Worm (Caenorhabditis elegans) whole organism, L4 larva: ENCODE data around the gene tyr-1.

Experiments used
- D1046.2 ChIP-seq: fragments of 200-800 bp; sonication (Bioruptor generic); IDR thresholded peaks from 2 replicates; pipeline ENCODE4 v1.3.6; 2022; ENCODE audit warnings: missing genetic modification characterization, missing compliant biosample characterization
- R02D3.7 ChIP-seq: fragments of 150-350 bp; sonication (generic microtip); optimal IDR thresholded peaks from 3 replicates; lab custom pipeline; 2014; ENCODE audit warnings: missing biosample characterization, missing genetic modification characterization
- T20F7.1 ChIP-seq: fragments of 200-800 bp; sonication (Bioruptor generic); optimal IDR thresholded peaks from 2 replicates; lab custom pipeline; 2018; ENCODE audit warnings: mild to moderate bottlenecking, missing genetic modification characterization, missing compliant biosample characterization
- Y75B8A.6 ChIP-seq: fragments of 200-800 bp; sonication (Bioruptor generic); IDR thresholded peaks from 2 replicates; pipeline ENCODE4 v1.3.6; 2022; ENCODE audit warnings: missing genetic modification reagents, missing genetic modification characterization, missing compliant biosample characterization
- ZK337.2 ChIP-seq: fragments of 200-800 bp; sonication (Bioruptor generic); IDR thresholded peaks from 2 replicates; pipeline ENCODE4 v1.3.6; 2022; ENCODE audit warnings: missing genetic modification reagents, missing genetic modification characterization, missing compliant biosample characterization
- aha-1 ChIP-seq: fragments of 150-350 bp; peaks from one replicate; lab custom pipeline; 2014; ENCODE audit warnings: missing biosample characterization, missing genetic modification characterization
- aly-2 ChIP-seq: sonication (generic microtip); optimal IDR thresholded peaks from 2 replicates; lab custom pipeline; 2018; ENCODE audit warnings: missing biosample characterization, missing genetic modification characterization
- arid-1 ChIP-seq: fragments of 200-800 bp; sonication (Bioruptor generic); conservative IDR thresholded peaks from 2 replicates; pipeline ENCODE4 v1.3.6; 2022; ENCODE audit warnings: missing genetic modification reagents, missing genetic modification characterization, missing compliant biosample characterization
- attf-4 ChIP-seq: sonication (generic microtip); optimal IDR thresholded peaks from 3 replicates; lab custom pipeline; 2017; ENCODE audit warnings: missing biosample characterization, missing genetic modification characterization
- ceh-20 ChIP-seq: fragments of 200-800 bp; sonication (Bioruptor generic); IDR thresholded peaks from 2 replicates; pipeline ENCODE4 v1.3.6; 2022; ENCODE audit warnings: missing genetic modification reagents, missing genetic modification characterization, missing compliant biosample characterization
- ceh-62 ChIP-seq: sonication (generic microtip); optimal IDR thresholded peaks from 2 replicates; lab custom pipeline; 2017; ENCODE audit warnings: missing biosample characterization, missing genetic modification characterization
- ceh-82 ChIP-seq: sonication (generic microtip); optimal IDR thresholded peaks from 2 replicates; lab custom pipeline; 2017; ENCODE audit warnings: missing biosample characterization, missing genetic modification characterization
- daf-19 ChIP-seq: fragments of 200-800 bp; sonication (Bioruptor generic); conservative IDR thresholded peaks from 2 replicates; pipeline ENCODE4 v1.3.6; 2022; ENCODE audit warnings: missing genetic modification characterization, missing compliant biosample characterization
- daf-8 ChIP-seq: fragments of 200-800 bp; sonication (Bioruptor generic); IDR thresholded peaks from 2 replicates; pipeline ENCODE4 v1.3.6; 2022; ENCODE audit warnings: missing genetic modification characterization, missing compliant biosample characterization
- dmd-6 ChIP-seq: fragments of 200-800 bp; sonication (Bioruptor generic); IDR thresholded peaks from 2 replicates; pipeline ENCODE4 v1.3.6; 2022; ENCODE audit warnings: missing genetic modification reagents, missing genetic modification characterization, missing compliant biosample characterization
- dmd-8 ChIP-seq: fragments of 200-800 bp; sonication (Bioruptor generic); IDR thresholded peaks from 2 replicates; pipeline ENCODE4 v1.3.6; 2022; ENCODE audit warnings: missing genetic modification characterization, missing compliant biosample characterization
- dmd-9 ChIP-seq: fragments of 200-800 bp; sonication (Bioruptor generic); IDR thresholded peaks from 2 replicates; pipeline ENCODE4 v1.3.6; 2022; ENCODE audit warnings: missing genetic modification reagents, missing genetic modification characterization, missing compliant biosample characterization
- egl-27 ChIP-seq: sonication (generic microtip); optimal IDR thresholded peaks from 3 replicates; lab custom pipeline; 2017; ENCODE audit warnings: missing biosample characterization, missing genetic modification reagents, missing genetic modification characterization
- fkh-10 ChIP-seq: fragments of 150-350 bp; optimal IDR thresholded peaks from 2 replicates; lab custom pipeline; 2014; ENCODE audit warnings: missing biosample characterization, missing genetic modification reagents, missing genetic modification characterization
- hlh-30 ChIP-seq: sonication (generic microtip); optimal IDR thresholded peaks from 2 replicates; lab custom pipeline; 2017; ENCODE audit warnings: antibody characterized with exemption, mild to moderate bottlenecking, missing genetic modification characterization, missing compliant biosample characterization; ENCODE audit not compliant: insufficient read depth
- hmg-1.1 ChIP-seq: fragments of 200-800 bp; sonication (Bioruptor generic); IDR thresholded peaks from 2 replicates; pipeline ENCODE4 v1.3.6; 2022; ENCODE audit warnings: missing genetic modification reagents, missing genetic modification characterization, missing compliant biosample characterization
- lim-7 ChIP-seq: fragments of 200-800 bp; sonication (Bioruptor generic); IDR thresholded peaks from 2 replicates; pipeline ENCODE4 v1.3.6; 2022; ENCODE audit warnings: missing genetic modification characterization, missing compliant biosample characterization
- lin-15B ChIP-seq: fragments of 150-350 bp; sonication (generic microtip); optimal IDR thresholded peaks from 3 replicates; lab custom pipeline; 2014; ENCODE audit warnings: missing biosample characterization, missing genetic modification characterization
- lin-29 ChIP-seq: fragments of 200-800 bp; sonication (Bioruptor generic); IDR thresholded peaks from 2 replicates; pipeline ENCODE4 v1.3.6; 2022; ENCODE audit warnings: missing genetic modification reagents, missing genetic modification characterization, missing compliant biosample characterization
- lir-3 ChIP-seq: sonication (generic microtip); optimal IDR thresholded peaks from 2 replicates; lab custom pipeline; 2016; ENCODE audit warnings: mild to moderate bottlenecking, missing genetic modification characterization, missing compliant biosample characterization
- lsy-2 ChIP-seq, 2 experiments: fragments of 150-350 bp in 1 of 2; sonication (generic microtip) in 1 of 2; optimal IDR thresholded peaks; 2 replicates each; lab custom pipeline; 2014 to 2017; ENCODE audit warnings: missing biosample characterization in 2 of 2, missing genetic modification characterization in 2 of 2
- madf-5 ChIP-seq, 2 experiments: fragments of 200-800 bp; sonication (Bioruptor generic); IDR thresholded peaks; 2 replicates each; pipeline ENCODE4 v1.3.6; 2022; ENCODE audit warnings: missing compliant biosample characterization in 2 of 2, missing genetic modification characterization in 2 of 2
- mep-1 ChIP-seq: fragments of 150-350 bp; sonication (generic microtip); optimal IDR thresholded peaks from 3 replicates; lab custom pipeline; 2014; ENCODE audit warnings: missing biosample characterization, missing genetic modification characterization
- mxl-2 ChIP-seq: fragments of 200-800 bp; sonication (Bioruptor generic); conservative IDR thresholded peaks from 2 replicates; pipeline ENCODE4 v1.3.6; 2022; ENCODE audit warnings: missing genetic modification reagents, missing genetic modification characterization, missing compliant biosample characterization
- nhr-10 ChIP-seq: fragments of 150-350 bp; optimal IDR thresholded peaks from 2 replicates; lab custom pipeline; 2014; ENCODE audit warnings: missing biosample characterization, missing genetic modification characterization
- nhr-102 ChIP-seq: sonication (generic microtip); optimal IDR thresholded peaks from 2 replicates; lab custom pipeline; 2016; ENCODE audit warnings: mild to moderate bottlenecking, missing genetic modification characterization, moderate library complexity, missing compliant biosample characterization
- nhr-11 ChIP-seq: fragments of 150-350 bp; optimal IDR thresholded peaks from 2 replicates; lab custom pipeline; 2014; ENCODE audit warnings: missing biosample characterization, missing genetic modification characterization
- nhr-111 ChIP-seq: fragments of 200-800 bp; sonication (Bioruptor generic); optimal IDR thresholded peaks from 2 replicates; lab custom pipeline; 2018; ENCODE audit warnings: mild to moderate bottlenecking, missing genetic modification characterization, missing compliant biosample characterization
- nhr-237 ChIP-seq: sonication (generic microtip); optimal IDR thresholded peaks from 2 replicates; lab custom pipeline; 2017; ENCODE audit warnings: missing biosample characterization, missing genetic modification characterization
- nhr-41 ChIP-seq: fragments of 200-800 bp; sonication (Bioruptor generic); IDR thresholded peaks from 2 replicates; pipeline ENCODE4 v1.3.6; 2022; ENCODE audit warnings: missing genetic modification reagents, missing genetic modification characterization, missing compliant biosample characterization
- nhr-42 ChIP-seq: fragments of 200-800 bp; sonication (Bioruptor generic); IDR thresholded peaks from 2 replicates; pipeline ENCODE4 v1.3.6; 2022; ENCODE audit warnings: missing genetic modification characterization, missing compliant biosample characterization
- nhr-48 ChIP-seq: sonication (generic microtip); optimal IDR thresholded peaks from 2 replicates; lab custom pipeline; 2016; ENCODE audit warnings: mild to moderate bottlenecking, missing genetic modification characterization, missing compliant biosample characterization
- nhr-6 ChIP-seq: fragments of 150-350 bp; optimal IDR thresholded peaks from 2 replicates; lab custom pipeline; 2014; ENCODE audit warnings: missing biosample characterization, missing genetic modification characterization
- pha-4 ChIP-seq, 2 experiments: fragments of 150-350 bp in 1 of 2; fragments of 200-800 bp in 1 of 2; sonication (Bioruptor generic) in 1 of 2; IDR thresholded peaks in 1 of 2; optimal IDR thresholded peaks in 1 of 2; 2 replicates each; pipeline versions ENCODE4 v1.3.6 to Lab custom; 2014 to 2022; ENCODE audit warnings: missing genetic modification characterization in 2 of 2, missing genetic modification reagents in 2 of 2, missing biosample characterization in 1 of 2, missing compliant biosample characterization in 1 of 2
- php-3 ChIP-seq: fragments of 200-800 bp; sonication (Bioruptor generic); IDR thresholded peaks from 2 replicates; pipeline ENCODE4 v1.3.6; 2022; ENCODE audit warnings: missing genetic modification reagents, missing genetic modification characterization, missing compliant biosample characterization
- saeg-2 ChIP-seq: fragments of 200-800 bp; sonication (Bioruptor generic); IDR thresholded peaks from 2 replicates; pipeline ENCODE4 v1.3.6; 2022; ENCODE audit warnings: missing genetic modification reagents, missing genetic modification characterization, missing compliant biosample characterization
- snpc-4 ChIP-seq: fragments of 150-350 bp; optimal IDR thresholded peaks from 2 replicates; lab custom pipeline; 2014; ENCODE audit warnings: missing biosample characterization, missing genetic modification characterization
- spr-1 ChIP-seq: sonication (generic microtip); optimal IDR thresholded peaks from 2 replicates; lab custom pipeline; 2016; ENCODE audit warnings: mild to moderate bottlenecking, missing genetic modification characterization, missing compliant biosample characterization
- spr-3 ChIP-seq: fragments of 200-800 bp; sonication (Bioruptor generic); optimal IDR thresholded peaks from 2 replicates; lab custom pipeline; 2018; ENCODE audit warnings: mild to moderate bottlenecking, missing genetic modification characterization, missing compliant biosample characterization
- tag-97 ChIP-seq: fragments of 200-800 bp; sonication (Bioruptor generic); IDR thresholded peaks from 2 replicates; pipeline ENCODE4 v1.3.6; 2022; ENCODE audit warnings: missing genetic modification characterization, missing compliant biosample characterization
- zag-1 ChIP-seq: fragments of 150-350 bp; optimal IDR thresholded peaks from 2 replicates; lab custom pipeline; 2014; ENCODE audit warnings: missing biosample characterization, missing genetic modification characterization
- zfp-2 ChIP-seq: sonication (generic microtip); optimal IDR thresholded peaks from 2 replicates; lab custom pipeline; 2016; ENCODE audit warnings: mild to moderate bottlenecking, missing genetic modification characterization, missing compliant biosample characterization
- zfp-3 ChIP-seq: fragments of 200-800 bp; sonication (Bioruptor generic); conservative IDR thresholded peaks from 2 replicates; pipeline ENCODE4 v1.3.6; 2022; ENCODE audit warnings: missing genetic modification reagents, missing genetic modification characterization, missing compliant biosample characterization
- zip-11 ChIP-seq: fragments of 200-800 bp; sonication (Bioruptor generic); IDR thresholded peaks from 2 replicates; pipeline ENCODE4 v1.3.6; 2022; ENCODE audit warnings: missing genetic modification characterization, missing compliant biosample characterization
- ztf-11 ChIP-seq: fragments of 150-350 bp; optimal IDR thresholded peaks from 2 replicates; lab custom pipeline; 2014; ENCODE audit warnings: missing biosample characterization, missing genetic modification characterization

The tyr-1 gene

ce11 chrIII:7854494-7855184, 18.9 kb upstream of the tyr-1 start, which contains the start of gene rpl-35 (continued):
- TF ChIP-seq egl-27 (tag; lab: Kevin White, UChicago) (no peak), daf-19 (GFP tag; lab: Robert Waterston, UW) (peak; percentile 99), nhr-111 (GFP tag; lab: Kevin White, UChicago) (peak; percentile 96), lim-7 (peak; percentile 86), attf-4 (peak; percentile 64), ZK337.2 (GFP tag; lab: Robert Waterston, UW) (peak; percentile 99), nhr-237 (tag; lab: Kevin White, UChicago) (peak; percentile 85), nhr-6 (tag; lab: Kevin White, UChicago) (peak; percentile 99), nhr-41 (peak; percentile 99), pha-4 (GFP tag; IDR thresholded peaks at IDR 0.05; lab: Robert Waterston, UW) (peak; percentile 99), pha-4 (tag; optimal IDR thresholded peaks at IDR 0.05; lab: Kevin White, UChicago) (peak; percentile 95), Y75B8A.6 (peak; percentile 96), zip-11 (GFP tag; lab: Robert Waterston, UW) (peak; percentile 86; the same call in 1 of the 2 replicates), ceh-20 (GFP tag; lab: Robert Waterston, UW) (peak; percentile 99), D1046.2 (GFP tag; lab: Robert Waterston, UW) (peak; percentile 98), T20F7.1 (GFP tag; lab: Kevin White, UChicago) (peak; percentile 99), dmd-6 (GFP tag; lab: Robert Waterston, UW) (peak; percentile 100), nhr-11 (peak; percentile 99), php-3 (GFP tag; lab: Robert Waterston, UW) (peak; percentile 99), aly-2 (tag; lab: Kevin White, UChicago) (peak; percentile 95), saeg-2 (GFP tag; lab: Robert Waterston, UW) (peak; percentile 97), nhr-48 (peak; percentile 96), hmg-1.1 (GFP tag; lab: Robert Waterston, UW) (peak; percentile 99), lir-3 (tag; lab: Kevin White, UChicago) (peak; percentile 83), snpc-4 (peak; percentile 55), dmd-8 (GFP tag; lab: Robert Waterston, UW) (peak; percentile 90), R02D3.7 (tag; lab: Kevin White, UChicago) (peak; percentile 69), arid-1 (GFP tag; lab: Robert Waterston, UW) (peak; percentile 99), spr-1 (tag; lab: Kevin White, UChicago) (peak; percentile 98), ceh-62 (tag; lab: Kevin White, UChicago) (no peak), aha-1 (peak; percentile 100), fkh-10 (GFP tag; lab: Kevin White, UChicago) (peak; percentile 99), tag-97 (peak; percentile 93; the same call in 1 of the 2 replicates), zfp-2 (peak; percentile 92), spr-3 (GFP tag; lab: Kevin White, UChicago) (peak; percentile 97), nhr-102 (tag; lab: Kevin White, UChicago) (peak; percentile 99), daf-8 (peak; percentile 85; the same call in 1 of the 2 replicates), dmd-9 (peak; percentile 99), madf-5 (GFP tag; IDR thresholded peaks at IDR 0.05; lab: Robert Waterston, UW) (peak; percentile 95 to 97), ceh-82 (tag; lab: Kevin White, UChicago) (peak; percentile 56), ztf-11 (tag; lab: Kevin White, UChicago) (peak; percentile 73), zag-1 (tag; lab: Kevin White, UChicago) (peak; percentile 92), lin-29 (GFP tag; lab: Robert Waterston, UW) (peak; percentile 99), lsy-2 (tag; optimal IDR thresholded peaks at IDR 0.05; lab: Kevin White, UChicago) (peak; percentile 99), zfp-3 (GFP tag; lab: Robert Waterston, UW) (peak; percentile 99), nhr-10 (tag; lab: Kevin White, UChicago) (peak; percentile 97), mep-1 (tag; lab: Kevin White, UChicago) (peak; percentile 100), hlh-30 (tag; lab: Kevin White, UChicago) (peak; percentile 97), nhr-42 (GFP tag; lab: Robert Waterston, UW) (peak; percentile 99), mxl-2 (GFP tag; lab: Robert Waterston, UW) (peak; percentile 89), lin-15B (tag; lab: Kevin White, UChicago) (peak; percentile 98)
